Fruit fly (Drosophila melanogaster) whole organism, prepupa: ENCODE data around the gene CG46025.
A peak's percentile ranks its signal among the peaks of the same experiment; 100 is the strongest.

Experiments used
- Blimp-1 ChIP-seq: fragments of 200-800 bp; sonication (Bioruptor generic); optimal IDR thresholded peaks from 3 replicates; lab custom pipeline; 2017; ENCODE audit warnings: missing biosample characterization, missing genetic modification characterization, mild to moderate bottlenecking, moderate library complexity, missing genetic modification reagents
- CG10631 ChIP-seq: fragments of 200-800 bp; sonication (Bioruptor generic); optimal IDR thresholded peaks from 2 replicates; lab custom pipeline; 2016; ENCODE audit warnings: missing biosample characterization, missing genetic modification characterization
- CG11294 ChIP-seq: fragments of 200-800 bp; sonication (Bioruptor generic); IDR thresholded peaks from 2 replicates; pipeline ENCODE4 v1.3.6; 2022; ENCODE audit warnings: missing biosample characterization, missing genetic modification characterization
- CG15336 ChIP-seq: fragments of 200-800 bp; sonication (Bioruptor generic); IDR thresholded peaks from 2 replicates; pipeline ENCODE4 v1.3.6; 2022; ENCODE audit warnings: missing biosample characterization, missing genetic modification characterization
- CG1621 ChIP-seq: fragments of 200-800 bp; sonication (Bioruptor generic); optimal IDR thresholded peaks from 3 replicates; lab custom pipeline; 2018; ENCODE audit warnings: missing biosample characterization, mild to moderate bottlenecking, missing genetic modification characterization
- CG16779 ChIP-seq: fragments of 200-800 bp; sonication (Bioruptor generic); optimal IDR thresholded peaks from 3 replicates; lab custom pipeline; 2017; ENCODE audit warnings: missing biosample characterization, mild to moderate bottlenecking, missing genetic modification characterization
- CG3032 ChIP-seq: fragments of 200-800 bp; optimal IDR thresholded peaks from 2 replicates; lab custom pipeline; 2019; ENCODE audit warnings: missing biosample characterization, mild to moderate bottlenecking, missing genetic modification characterization, moderate library complexity
- CG31627 ChIP-seq: fragments of 200-800 bp; sonication (Bioruptor generic); optimal IDR thresholded peaks from 3 replicates; lab custom pipeline; 2016; ENCODE audit warnings: missing biosample characterization, missing genetic modification characterization
- CG32006 ChIP-seq: fragments of 200-800 bp; sonication (Bioruptor generic); optimal IDR thresholded peaks from 3 replicates; lab custom pipeline; 2017; ENCODE audit warnings: missing biosample characterization, mild to moderate bottlenecking, missing genetic modification characterization
- CG34406 ChIP-seq: fragments of 200-800 bp; sonication (Bioruptor generic); optimal IDR thresholded peaks from 3 replicates; lab custom pipeline; 2016; ENCODE audit warnings: missing biosample characterization, missing genetic modification characterization
- CG3919 ChIP-seq: fragments of 200-800 bp; sonication (Bioruptor generic); optimal IDR thresholded peaks from 3 replicates; lab custom pipeline; 2016; ENCODE audit warnings: missing biosample characterization, missing genetic modification characterization
- CG6163 ChIP-seq: fragments of 200-800 bp; sonication (Bioruptor generic); IDR thresholded peaks from 3 replicates; pipeline ENCODE4 v1.3.6; 2022; ENCODE audit warnings: missing biosample characterization, missing genetic modification characterization
- CG6276 ChIP-seq: fragments of 200-800 bp; sonication (Bioruptor generic); optimal IDR thresholded peaks from 2 replicates; lab custom pipeline; 2017; ENCODE audit warnings: missing biosample characterization, mild to moderate bottlenecking, missing genetic modification characterization
- CG6792 ChIP-seq: fragments of 200-800 bp; sonication (Bioruptor generic); optimal IDR thresholded peaks from 3 replicates; lab custom pipeline; 2016; ENCODE audit warnings: missing biosample characterization, missing genetic modification characterization
- CG8119 ChIP-seq: fragments of 200-800 bp; sonication (Bioruptor generic); IDR thresholded peaks from 3 replicates; pipeline ENCODE4 v1.3.6; 2022; ENCODE audit warnings: missing biosample characterization, missing genetic modification characterization
- CG8319 ChIP-seq: fragments of 200-800 bp; sonication (Bioruptor generic); optimal IDR thresholded peaks from 3 replicates; lab custom pipeline; 2016; ENCODE audit warnings: missing biosample characterization, missing genetic modification characterization
- CG8632 ChIP-seq: fragments of 200-800 bp; sonication (Bioruptor generic); optimal IDR thresholded peaks from 3 replicates; lab custom pipeline; 2016; ENCODE audit warnings: missing biosample characterization, missing genetic modification characterization
- Eip75B ChIP-seq: fragments of 200-800 bp; sonication (Bioruptor generic); optimal IDR thresholded peaks from 3 replicates; lab custom pipeline; 2016; ENCODE audit warnings: missing biosample characterization, missing genetic modification characterization
- Eip78C ChIP-seq: fragments of 200-800 bp; sonication (Bioruptor generic); peaks from one replicate; lab custom pipeline; 2016; ENCODE audit warnings: missing biosample characterization, missing genetic modification characterization
- Ets21C ChIP-seq: fragments of 200-800 bp; sonication (Bioruptor generic); optimal IDR thresholded peaks from 3 replicates; lab custom pipeline; 2016; ENCODE audit warnings: missing biosample characterization, missing genetic modification characterization
- Ets96B ChIP-seq: fragments of 200-800 bp; optimal IDR thresholded peaks from 2 replicates; lab custom pipeline; 2019; ENCODE audit warnings: missing biosample characterization, mild to moderate bottlenecking, missing genetic modification characterization, moderate library complexity
- Hr4 ChIP-seq: fragments of 200-800 bp; sonication (Bioruptor generic); optimal IDR thresholded peaks from 3 replicates; lab custom pipeline; 2016; ENCODE audit warnings: missing biosample characterization, missing genetic modification characterization
- Lpt ChIP-seq: fragments of 200-800 bp; sonication (Bioruptor generic); optimal IDR thresholded peaks from 3 replicates; lab custom pipeline; 2016; ENCODE audit warnings: missing biosample characterization, missing genetic modification characterization
- Met ChIP-seq: fragments of 200-800 bp; sonication (Bioruptor generic); optimal IDR thresholded peaks from 3 replicates; lab custom pipeline; 2016; ENCODE audit warnings: missing biosample characterization, missing genetic modification characterization
- OdsH ChIP-seq: fragments of 200-800 bp; sonication (Bioruptor generic); optimal IDR thresholded peaks from 3 replicates; lab custom pipeline; 2016; ENCODE audit warnings: missing biosample characterization, missing genetic modification characterization
- Sox14 ChIP-seq: fragments of 200-800 bp; sonication (Bioruptor generic); optimal IDR thresholded peaks from 3 replicates; lab custom pipeline; 2016; ENCODE audit warnings: missing biosample characterization, missing genetic modification characterization
- Sox15 ChIP-seq: fragments of 200-800 bp; sonication (Bioruptor generic); optimal IDR thresholded peaks from 3 replicates; lab custom pipeline; 2016; ENCODE audit warnings: missing biosample characterization, missing genetic modification characterization
- achi ChIP-seq: fragments of 200-800 bp; sonication (Bioruptor generic); optimal IDR thresholded peaks from 3 replicates; lab custom pipeline; 2016; ENCODE audit warnings: missing biosample characterization, missing genetic modification characterization
- acj6 ChIP-seq: fragments of 200-800 bp; sonication (Bioruptor generic); optimal IDR thresholded peaks from 3 replicates; lab custom pipeline; 2016; ENCODE audit warnings: missing biosample characterization, missing genetic modification characterization
- cyc ChIP-seq: fragments of 200-800 bp; sonication (Bioruptor generic); optimal IDR thresholded peaks from 3 replicates; lab custom pipeline; 2016; ENCODE audit warnings: missing biosample characterization, missing genetic modification characterization
- dsx ChIP-seq: fragments of 200-800 bp; optimal IDR thresholded peaks from 3 replicates; lab custom pipeline; 2019; ENCODE audit warnings: missing biosample characterization, mild to moderate bottlenecking, missing genetic modification characterization, moderate library complexity; ENCODE audit not compliant: poor library complexity, severe bottlenecking
- eg ChIP-seq: fragments of 200-800 bp; sonication (Bioruptor generic); IDR thresholded peaks from 3 replicates; pipeline ENCODE4 v1.3.6; 2022; ENCODE audit warnings: missing biosample characterization, missing genetic modification characterization
- lz ChIP-seq: fragments of 200-800 bp; sonication (Bioruptor generic); optimal IDR thresholded peaks from 3 replicates; lab custom pipeline; 2016; ENCODE audit warnings: missing biosample characterization, missing genetic modification characterization
- net ChIP-seq: fragments of 200-800 bp; sonication (Bioruptor generic); optimal IDR thresholded peaks from 3 replicates; lab custom pipeline; 2016; ENCODE audit warnings: missing biosample characterization, missing genetic modification characterization
- pdm3 ChIP-seq: fragments of 200-800 bp; sonication (Bioruptor generic); optimal IDR thresholded peaks from 3 replicates; lab custom pipeline; 2016; ENCODE audit warnings: missing biosample characterization, missing genetic modification characterization
- salr ChIP-seq, 2 experiments: fragments of 200-800 bp; sonication (Bioruptor generic); optimal IDR thresholded peaks; 3 replicates each; lab custom pipeline; 2016 to 2018; ENCODE audit warnings: missing biosample characterization in 2 of 2, missing genetic modification characterization in 2 of 2, mild to moderate bottlenecking in 1 of 2
- ss ChIP-seq, 2 experiments: fragments of 200-800 bp; sonication (Bioruptor generic); optimal IDR thresholded peaks; 2 replicates in 1 of 2; 3 replicates in 1 of 2; lab custom pipeline; 2017 to 2018; ENCODE audit warnings: mild to moderate bottlenecking in 2 of 2, missing biosample characterization in 2 of 2, missing genetic modification characterization in 2 of 2, moderate library complexity in 1 of 2
- svp ChIP-seq: fragments of 200-800 bp; sonication (Bioruptor generic); peaks from one replicate; lab custom pipeline; 2016; ENCODE audit warnings: missing biosample characterization, missing genetic modification characterization
- topi ChIP-seq: fragments of 200-800 bp; sonication (Bioruptor generic); optimal IDR thresholded peaks from 3 replicates; lab custom pipeline; 2016; ENCODE audit warnings: missing biosample characterization, missing genetic modification characterization

Gene CG46025

DNA sequence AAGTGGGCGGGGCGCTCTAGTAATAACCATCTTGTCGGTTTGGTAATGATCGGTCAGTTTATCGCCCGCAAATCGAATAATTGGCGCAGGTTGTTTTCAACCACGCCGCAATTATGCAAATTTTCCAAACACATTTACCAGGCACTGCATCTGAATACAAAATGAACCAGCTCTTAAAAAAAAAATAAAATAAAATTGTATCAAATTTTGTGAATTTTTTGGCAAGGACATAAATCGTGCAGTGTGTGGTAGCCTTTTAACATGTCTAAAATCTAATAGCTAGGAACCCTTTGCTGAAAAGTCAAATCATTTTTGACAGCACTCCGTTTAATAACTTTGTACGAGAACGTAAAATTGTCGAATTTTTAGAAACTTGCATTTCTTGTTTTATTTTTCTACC is 7.0 kb upstream of the CG46025 start, which contains the start of gene ATPsynGL:
Gene ATPsynGL (plus strand): TSS at position 301 of the 400 bp plus-strand sequence.
- TF ChIP-seq Met (GFP tag; lab: Kevin White, UChicago) (no peak), Ets96B (tag; lab: Kevin White, UChicago) (no peak), cyc (GFP tag; lab: Kevin White, UChicago) (no peak), net (GFP tag; lab: Kevin White, UChicago) (no peak), Eip75B (GFP tag; lab: Kevin White, UChicago) (no peak), acj6 (GFP tag; lab: Kevin White, UChicago) (no peak)

DNA sequence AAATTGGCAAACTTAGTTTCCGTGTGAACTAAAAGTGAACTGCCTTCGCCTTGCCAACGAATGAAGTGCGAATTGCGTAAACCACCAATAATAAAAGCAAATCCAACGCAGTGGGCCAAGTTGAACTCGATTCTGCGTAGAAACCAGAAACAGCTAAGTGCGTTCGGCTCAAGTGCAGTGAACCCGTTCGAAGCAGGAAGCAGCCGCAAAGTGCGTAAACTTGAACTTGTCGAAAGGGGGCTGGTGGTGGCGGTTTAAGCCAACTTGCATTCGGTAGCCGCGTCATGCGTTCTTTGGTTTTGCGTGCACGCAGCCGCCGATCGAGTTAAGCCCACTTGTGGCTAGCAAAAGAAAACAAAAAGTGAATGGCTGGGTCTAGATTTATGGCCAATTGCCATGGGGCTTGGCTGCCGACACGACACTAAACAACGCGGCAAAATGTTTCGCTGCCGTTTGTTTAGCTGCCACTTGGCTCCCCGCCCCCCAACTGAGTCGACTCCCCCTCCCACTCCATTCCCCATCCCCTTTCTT is 3.3 kb upstream of the CG46025 start:
- TF ChIP-seq Hr4 (GFP tag; lab: Kevin White, UChicago) (no peak), OdsH (GFP tag; lab: Kevin White, UChicago) (no peak), lz (no peak), ss (GFP tag; optimal IDR thresholded peaks at IDR 0.05; lab: Kevin White, UChicago) (peak in 1 of 2 experiments; percentile 98), dsx (GFP tag; lab: Kevin White, UChicago) (peak; percentile 11), CG11294 (GFP tag; lab: Robert Waterston, UW) (no peak), CG15336 (GFP tag; lab: Robert Waterston, UW) (no peak), Eip78C (no peak)

DNA sequence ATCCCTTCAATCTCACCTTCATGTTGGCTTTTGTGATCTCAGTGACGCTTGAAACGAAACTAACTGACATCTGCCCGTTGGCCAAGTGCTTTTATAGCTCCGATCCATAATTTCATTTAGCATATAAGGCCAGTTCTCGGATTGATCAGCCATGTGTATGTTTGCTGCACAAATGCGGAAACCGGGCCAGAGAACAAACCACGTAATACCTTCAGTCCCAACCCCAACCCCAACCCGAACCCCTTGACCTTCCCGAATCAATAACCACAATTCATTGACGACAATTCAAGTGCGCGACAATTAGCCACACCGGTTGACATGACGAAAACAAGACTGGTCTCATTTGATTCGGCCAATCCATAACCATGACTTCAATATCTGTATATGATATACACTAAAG is 888 bp upstream of the CG46025 start, which contains the start of gene CG7203:
Gene CG7203 (minus strand): TSS at position 101 of the 400 bp plus-strand sequence.
- TF ChIP-seq Sox15 = no peak
- TF ChIP-seq CG34406 (GFP tag; lab: Kevin White, UChicago) = no peak
- TF ChIP-seq CG8119 (GFP tag; lab: Robert Waterston, UW) = no peak
- TF ChIP-seq dsx (GFP tag; lab: Kevin White, UChicago) = no peak
- TF ChIP-seq CG1621 (tag; lab: Kevin White, UChicago) = no peak
- no peak for TF ChIP-seq CG6792
- no peak for TF ChIP-seq ss (GFP tag; optimal IDR thresholded peaks at IDR 0.05; lab: Kevin White, UChicago)
- no peak for TF ChIP-seq Hr4 (GFP tag; lab: Kevin White, UChicago)
- no peak for TF ChIP-seq pdm3
- no peak for TF ChIP-seq Blimp-1 (GFP tag; lab: Kevin White, UChicago)
- no peak for TF ChIP-seq achi (GFP tag; lab: Kevin White, UChicago)
- TF ChIP-seq CG8632 (GFP tag; lab: Kevin White, UChicago) = no peak
- no peak for TF ChIP-seq salr (GFP tag; optimal IDR thresholded peaks at IDR 0.05; lab: Kevin White, UChicago)
- TF ChIP-seq Ets21C (GFP tag; lab: Kevin White, UChicago) = no peak

DNA sequence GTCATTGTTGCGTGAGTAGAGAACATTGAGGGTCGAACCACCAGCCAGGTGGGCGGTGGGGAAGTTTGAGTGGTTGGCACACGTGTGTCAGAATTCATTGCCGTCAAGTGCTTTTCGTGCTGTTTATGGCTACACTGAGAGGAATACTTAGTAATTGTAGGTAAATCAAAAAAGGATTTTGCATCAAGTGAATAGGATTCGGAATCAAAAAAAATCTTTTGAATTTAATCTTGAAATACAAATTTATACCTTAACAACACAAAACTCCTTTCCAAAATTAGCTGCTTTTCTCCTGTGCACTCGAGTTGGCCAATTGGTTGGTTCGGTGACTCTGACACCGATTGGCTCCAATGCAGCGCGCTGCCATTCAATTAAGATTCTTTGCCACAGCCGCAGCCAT is 565 bp downstream of the CG46025 start:
- 0 out of 3 replicates have a peak, but pooled peaks have one; percentile 17 for TF ChIP-seq CG8119 (GFP tag; lab: Robert Waterston, UW)
- peak; percentile 32 for TF ChIP-seq topi (GFP tag; lab: Kevin White, UChicago)
- TF ChIP-seq CG16779 = no peak
- TF ChIP-seq ss (GFP tag; optimal IDR thresholded peaks at IDR 0.05; lab: Kevin White, UChicago) = peak; percentile 11 to 70
- TF ChIP-seq CG8319 (GFP tag; lab: Kevin White, UChicago) = no peak
- peak; percentile 26 for TF ChIP-seq CG3919 (GFP tag; lab: Kevin White, UChicago)
- TF ChIP-seq CG15336 (GFP tag; lab: Robert Waterston, UW) = peak; percentile 53
- TF ChIP-seq dsx (GFP tag; lab: Kevin White, UChicago) = peak; percentile 5
- no peak for TF ChIP-seq CG10631 (GFP tag; lab: Kevin White, UChicago)
- TF ChIP-seq Sox15 = no peak
- TF ChIP-seq CG11294 (GFP tag; lab: Robert Waterston, UW) = 0 out of 2 replicates have a peak, but pooled peaks have one; percentile 25
- peak; percentile 65 for TF ChIP-seq svp
- TF ChIP-seq CG32006 (GFP tag; lab: Kevin White, UChicago) = peak; percentile 45
- 0 out of 3 replicates have a peak, but pooled peaks have one; percentile 55 for TF ChIP-seq eg (GFP tag; lab: Robert Waterston, UW)
- peak; percentile 15 for TF ChIP-seq CG3032
- TF ChIP-seq Lpt (GFP tag; lab: Kevin White, UChicago) = peak; percentile 19
- TF ChIP-seq cyc (GFP tag; lab: Kevin White, UChicago) = peak; percentile 4
- TF ChIP-seq Met (GFP tag; lab: Kevin White, UChicago) = peak; percentile 21
- peak; percentile 48; the same call in 2 of the 3 replicates for TF ChIP-seq CG6163 (GFP tag; lab: Robert Waterston, UW)
- no peak for TF ChIP-seq CG8632 (GFP tag; lab: Kevin White, UChicago)
- TF ChIP-seq Ets96B (tag; lab: Kevin White, UChicago) = peak; percentile 12
- no peak for TF ChIP-seq Sox14 (GFP tag; lab: Kevin White, UChicago)
- TF ChIP-seq Hr4 (GFP tag; lab: Kevin White, UChicago) = peak; percentile 47
- peak; percentile 14 for TF ChIP-seq CG31627 (GFP tag; lab: Kevin White, UChicago)
- TF ChIP-seq CG6276 (GFP tag; lab: Kevin White, UChicago) = peak; percentile 23
